Fruit fly (Drosophila melanogaster) whole organism, pupa: Measurements from ENCODE around the gene gry.

Experiments
- CG10348 ChIP-seq: fragments of 200-800 bp; sonication (Bioruptor generic); IDR thresholded peaks from 2 replicates; pipeline ENCODE4 v1.3.6; 2022; ENCODE audit warnings: missing biosample characterization, missing genetic modification characterization
- Pif1A ChIP-seq: fragments of 200-800 bp; sonication (Bioruptor generic); optimal IDR thresholded peaks from 3 replicates; lab custom pipeline; 2016; ENCODE audit warnings: missing biosample characterization, missing genetic modification characterization

DNA sequence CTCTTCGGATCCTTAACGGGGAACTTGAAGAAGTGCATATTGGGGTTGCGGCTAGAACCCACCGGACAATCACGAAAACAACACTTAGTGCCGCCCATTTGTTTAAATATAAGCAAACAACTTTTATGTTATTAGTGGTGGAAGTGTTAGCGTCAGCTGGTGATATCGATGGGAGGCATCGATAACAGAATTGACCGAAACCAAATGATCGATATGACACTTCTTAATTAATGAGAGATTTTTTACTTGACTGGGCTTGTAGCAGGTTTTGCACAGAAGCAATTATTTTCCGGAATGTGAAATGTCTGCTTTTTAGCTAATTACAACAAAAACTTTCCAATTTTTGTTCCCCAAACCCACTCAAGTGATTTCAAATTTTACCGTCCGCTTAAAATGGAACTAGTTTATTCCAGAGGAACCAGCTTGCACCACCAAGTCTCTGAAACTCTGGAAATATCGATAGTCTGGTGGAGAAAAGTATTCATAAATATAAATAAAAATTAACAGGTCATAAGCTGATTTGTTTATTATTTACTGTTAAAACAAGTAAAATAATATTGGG, 6.5 kb upstream of the gry start, which contains the start of gene CG14965:
- TF ChIP-seq Pif1A (no peak), CG10348 (GFP tag; lab: Robert Waterston, UW) (no peak)
